Worm (Caenorhabditis elegans) whole organism, L3 larva: Measurements from ENCODE around the gene F35F10.13.

Experiments
- R02D3.7 ChIP-seq: fragments of 150-350 bp; optimal IDR thresholded peaks from 2 replicates; lab custom pipeline; 2014; ENCODE audit warnings: missing biosample characterization, missing genetic modification characterization
- ZK546.5 ChIP-seq: sonication (generic microtip); optimal IDR thresholded peaks from 2 replicates; lab custom pipeline; 2017; ENCODE audit warnings: missing biosample characterization, missing genetic modification characterization
- aly-2 ChIP-seq: fragments of 150-350 bp; optimal IDR thresholded peaks from 2 replicates; lab custom pipeline; 2014; ENCODE audit warnings: missing biosample characterization, missing genetic modification characterization
- ama-1 ChIP-seq: fragments of 150-350 bp; optimal IDR thresholded peaks from 2 replicates; lab custom pipeline; 2018
- ceh-28 ChIP-seq: fragments of 150-350 bp; optimal IDR thresholded peaks from 2 replicates; lab custom pipeline; 2014; ENCODE audit warnings: missing biosample characterization, missing genetic modification reagents, missing genetic modification characterization
- ceh-82 ChIP-seq: fragments of 150-350 bp; optimal IDR thresholded peaks from 2 replicates; lab custom pipeline; 2014; ENCODE audit warnings: missing biosample characterization, missing genetic modification characterization
- ceh-9 ChIP-seq: sonication (generic microtip); optimal IDR thresholded peaks from 2 replicates; lab custom pipeline; 2018; ENCODE audit warnings: missing biosample characterization, missing genetic modification characterization
- egl-27 ChIP-seq: sonication (generic microtip); optimal IDR thresholded peaks from 4 replicates; lab custom pipeline; 2017; ENCODE audit warnings: missing biosample characterization, missing genetic modification reagents, missing genetic modification characterization
- egl-5 ChIP-seq: fragments of 150-350 bp; optimal IDR thresholded peaks from 2 replicates; lab custom pipeline; 2017; ENCODE audit warnings: missing biosample characterization, missing genetic modification reagents, missing genetic modification characterization, inconsistent platforms
- elt-1 ChIP-seq: fragments of 150-350 bp; optimal IDR thresholded peaks from 2 replicates; lab custom pipeline; 2014; ENCODE audit warnings: missing biosample characterization, missing genetic modification characterization
- elt-2 ChIP-seq: sonication (generic microtip); optimal IDR thresholded peaks from 2 replicates; lab custom pipeline; 2016; ENCODE audit warnings: missing genetic modification reagents, mild to moderate bottlenecking, missing genetic modification characterization, missing compliant biosample characterization
- elt-3 ChIP-seq, 3 experiments: fragments of 150-350 bp in 1 of 3; sonication (generic microtip) in 2 of 3; optimal IDR thresholded peaks; 2 replicates in 2 of 3; 4 replicates in 1 of 3; lab custom pipeline; 2014 to 2017; ENCODE audit warnings: missing biosample characterization in 3 of 3, missing genetic modification characterization in 3 of 3
- eor-1 ChIP-seq, 2 experiments: fragments of 150-350 bp; optimal IDR thresholded peaks; 2 replicates each; lab custom pipeline; 2014 to 2018; ENCODE audit warnings: missing biosample characterization in 2 of 2, missing genetic modification characterization in 2 of 2
- fkh-2 ChIP-seq: fragments of 150-350 bp; optimal IDR thresholded peaks from 2 replicates; lab custom pipeline; 2014; ENCODE audit warnings: missing biosample characterization, missing genetic modification reagents, missing genetic modification characterization
- fos-1 ChIP-seq: fragments of 150-350 bp; optimal IDR thresholded peaks from 2 replicates; lab custom pipeline; 2014; ENCODE audit warnings: missing biosample characterization, missing genetic modification characterization
- hmg-11 ChIP-seq: sonication (generic microtip); optimal IDR thresholded peaks from 2 replicates; lab custom pipeline; 2016; ENCODE audit warnings: missing genetic modification characterization, missing compliant biosample characterization
- jun-1 ChIP-seq: fragments of 150-350 bp; optimal IDR thresholded peaks from 2 replicates; lab custom pipeline; 2014; ENCODE audit warnings: missing biosample characterization, missing genetic modification reagents, missing genetic modification characterization
- lin-15B ChIP-seq: fragments of 150-350 bp; optimal IDR thresholded peaks from 2 replicates; lab custom pipeline; 2014; ENCODE audit warnings: missing biosample characterization, missing genetic modification characterization
- lin-39 ChIP-seq: fragments of 150-350 bp; optimal IDR thresholded peaks from 2 replicates; lab custom pipeline; 2018; ENCODE audit warnings: missing biosample characterization, missing genetic modification reagents, missing genetic modification characterization
- lsy-12 ChIP-seq: sonication (generic microtip); optimal IDR thresholded peaks from 2 replicates; lab custom pipeline; 2016; ENCODE audit warnings: mild to moderate bottlenecking, missing genetic modification characterization, missing compliant biosample characterization
- mdl-1 ChIP-seq: fragments of 150-350 bp; optimal IDR thresholded peaks from 2 replicates; lab custom pipeline; 2014; ENCODE audit warnings: missing biosample characterization, missing genetic modification characterization
- nfya-1 ChIP-seq: sonication (generic microtip); optimal IDR thresholded peaks from 2 replicates; lab custom pipeline; 2017; ENCODE audit warnings: missing genetic modification characterization, mild to moderate bottlenecking, missing compliant biosample characterization, antibody characterized with exemption, moderate library complexity; ENCODE audit not compliant: insufficient read depth
- nhr-11 ChIP-seq: fragments of 150-350 bp; optimal IDR thresholded peaks from 2 replicates; lab custom pipeline; 2014; ENCODE audit warnings: missing biosample characterization, missing genetic modification characterization
- nhr-12 ChIP-seq: fragments of 150-350 bp; optimal IDR thresholded peaks from 2 replicates; lab custom pipeline; 2014; ENCODE audit warnings: missing biosample characterization, missing genetic modification characterization
- nhr-23 ChIP-seq: fragments of 150-350 bp; optimal IDR thresholded peaks from 2 replicates; lab custom pipeline; 2014; ENCODE audit warnings: missing biosample characterization, missing genetic modification reagents, missing genetic modification characterization
- nhr-237 ChIP-seq: fragments of 150-350 bp; optimal IDR thresholded peaks from 2 replicates; lab custom pipeline; 2014; ENCODE audit warnings: missing biosample characterization, missing genetic modification characterization
- nhr-25 ChIP-seq: sonication (generic microtip); optimal IDR thresholded peaks from 2 replicates; lab custom pipeline; 2017; ENCODE audit warnings: missing biosample characterization, missing genetic modification characterization
- nhr-43 ChIP-seq: sonication (generic microtip); optimal IDR thresholded peaks from 2 replicates; lab custom pipeline; 2016; ENCODE audit warnings: mild to moderate bottlenecking, missing genetic modification characterization, missing compliant biosample characterization; ENCODE audit not compliant: poor library complexity, severe bottlenecking
- nhr-67 ChIP-seq: fragments of 150-350 bp; optimal IDR thresholded peaks from 2 replicates; lab custom pipeline; 2014; ENCODE audit warnings: missing biosample characterization, missing genetic modification characterization
- nhr-77 ChIP-seq: fragments of 150-350 bp; optimal IDR thresholded peaks from 2 replicates; lab custom pipeline; 2014; ENCODE audit warnings: missing biosample characterization, missing genetic modification characterization
- pha-4 ChIP-seq: fragments of 150-350 bp; optimal IDR thresholded peaks from 2 replicates; lab custom pipeline; 2014; ENCODE audit warnings: missing biosample characterization, missing genetic modification reagents, missing genetic modification characterization
- sea-2 ChIP-seq: fragments of 150-350 bp; sonication (generic microtip); optimal IDR thresholded peaks from 4 replicates; lab custom pipeline; 2014; ENCODE audit warnings: missing biosample characterization, missing genetic modification reagents, missing genetic modification characterization
- skn-1 ChIP-seq: fragments of 150-350 bp; optimal IDR thresholded peaks from 2 replicates; lab custom pipeline; 2014; ENCODE audit warnings: missing biosample characterization, missing genetic modification characterization
- snpc-4 ChIP-seq: fragments of 150-350 bp; optimal IDR thresholded peaks from 2 replicates; lab custom pipeline; 2014; ENCODE audit warnings: missing biosample characterization, missing genetic modification characterization
- tbx-2 ChIP-seq: sonication (generic microtip); optimal IDR thresholded peaks from 2 replicates; lab custom pipeline; 2016; ENCODE audit warnings: mild to moderate bottlenecking, missing genetic modification characterization, missing compliant biosample characterization
- unc-39 ChIP-seq: sonication (generic microtip); optimal IDR thresholded peaks from 4 replicates; lab custom pipeline; 2017; ENCODE audit warnings: missing biosample characterization, missing genetic modification characterization
- unc-62 ChIP-seq: fragments of 150-350 bp; sonication (generic microtip); optimal IDR thresholded peaks from 4 replicates; lab custom pipeline; 2014; ENCODE audit warnings: missing biosample characterization, missing genetic modification reagents, missing genetic modification characterization
- zag-1 ChIP-seq: fragments of 150-350 bp; optimal IDR thresholded peaks from 2 replicates; lab custom pipeline; 2014; ENCODE audit warnings: missing biosample characterization, missing genetic modification characterization
- ztf-4 ChIP-seq: fragments of 150-350 bp; optimal IDR thresholded peaks from 2 replicates; lab custom pipeline; 2014; ENCODE audit warnings: missing biosample characterization, missing genetic modification characterization

Gene F35F10.13

DNA sequence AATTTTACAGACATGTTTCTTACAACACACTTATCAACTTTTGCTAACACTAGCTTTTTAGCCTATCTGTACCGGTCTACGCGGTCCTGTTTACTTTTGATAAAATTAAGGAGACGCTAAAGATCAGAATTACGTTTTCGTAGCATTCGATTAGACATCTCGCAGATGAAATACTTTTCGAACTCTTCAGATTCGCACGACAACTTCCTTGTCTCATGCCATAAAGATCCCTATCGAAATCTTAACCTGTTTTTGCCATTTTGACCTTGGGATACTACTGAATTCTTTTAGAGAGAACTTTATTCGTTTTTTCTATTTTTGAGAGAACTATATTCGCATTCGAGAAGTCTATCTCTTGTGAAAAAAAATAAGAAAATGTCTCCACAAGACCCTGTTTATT is 14.5 kb upstream of the F35F10.13 start, which contains the start of gene C17B7.5:
C17B7.5 (plus strand) TSS at position 301 of the 400 bp plus-strand sequence.
- TF ChIP-seq lin-15B (no peak), ceh-9 (tag; lab: Kevin White, UChicago) (no peak), skn-1 (tag; lab: Kevin White, UChicago) (no peak), ZK546.5 (tag; lab: Kevin White, UChicago) (no peak), sea-2 (GFP tag; lab: Kevin White, UChicago) (no peak), ceh-28 (tag; lab: Kevin White, UChicago) (no peak), nhr-43 (no peak), fos-1 (no peak), unc-39 (tag; lab: Kevin White, UChicago) (no peak), elt-1 (tag; lab: Kevin White, UChicago) (no peak), eor-1 (tag; optimal IDR thresholded peaks at IDR 0.05; lab: Kevin White, UChicago) (no peak), mdl-1 (tag; lab: Kevin White, UChicago) (no peak), nhr-67 (tag; lab: Kevin White, UChicago) (no peak), ztf-4 (tag; lab: Kevin White, UChicago) (no peak), aly-2 (tag; lab: Kevin White, UChicago) (no peak), nhr-25 (no peak)

DNA sequence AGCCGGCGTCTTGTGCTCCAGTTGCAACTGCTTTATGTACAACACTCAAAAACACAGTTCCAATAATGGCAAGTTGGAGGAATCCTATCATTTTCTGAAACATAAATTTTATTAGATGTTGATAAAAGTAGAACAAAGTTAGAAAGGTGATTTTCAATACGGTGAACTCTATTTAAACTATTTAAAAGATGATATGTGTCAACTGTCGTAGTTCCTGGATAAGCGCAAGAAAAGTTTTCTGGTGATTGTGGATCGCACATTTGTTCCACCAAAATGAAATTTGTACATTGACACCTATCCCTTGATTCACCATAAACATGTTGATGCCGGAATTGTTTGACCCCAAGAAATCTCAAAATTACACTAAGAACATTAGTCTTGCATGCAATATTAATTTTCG is 13.1 kb upstream of the F35F10.13 start, which contains the start of gene C17B7.9:
C17B7.9 (minus strand) TSS at position 101 of the 400 bp plus-strand sequence.
- TF ChIP-seq nhr-12 (tag; lab: Kevin White, UChicago), result no peak
- TF ChIP-seq zag-1 (tag; lab: Kevin White, UChicago), result no peak
- no peak for TF ChIP-seq hmg-11 (tag; lab: Kevin White, UChicago)
- no peak for TF ChIP-seq egl-27 (tag; lab: Kevin White, UChicago)
- no peak for TF ChIP-seq ZK546.5 (tag; lab: Kevin White, UChicago)
- no peak for TF ChIP-seq fkh-2 (tag; lab: Kevin White, UChicago)
- TF ChIP-seq nhr-11 (tag; lab: Kevin White, UChicago), result no peak
- TF ChIP-seq pha-4, result no peak
- TF ChIP-seq ceh-82, result no peak
- TF ChIP-seq nhr-23 (tag; lab: Kevin White, UChicago), result no peak
- no peak for TF ChIP-seq lin-39
- no peak for TF ChIP-seq unc-62 (GFP tag; lab: Kevin White, UChicago)
- no peak for TF ChIP-seq nhr-77 (tag; lab: Kevin White, UChicago)
- no peak for TF ChIP-seq elt-2 (tag; lab: Kevin White, UChicago)
- TF ChIP-seq snpc-4 (tag; lab: Kevin White, UChicago), result no peak
- TF ChIP-seq mdl-1 (tag; lab: Kevin White, UChicago), result no peak
- TF ChIP-seq unc-39 (tag; lab: Kevin White, UChicago), result no peak
- TF ChIP-seq ceh-28 (tag; lab: Kevin White, UChicago), result no peak
- no peak for TF ChIP-seq R02D3.7
- no peak for TF ChIP-seq tbx-2

DNA sequence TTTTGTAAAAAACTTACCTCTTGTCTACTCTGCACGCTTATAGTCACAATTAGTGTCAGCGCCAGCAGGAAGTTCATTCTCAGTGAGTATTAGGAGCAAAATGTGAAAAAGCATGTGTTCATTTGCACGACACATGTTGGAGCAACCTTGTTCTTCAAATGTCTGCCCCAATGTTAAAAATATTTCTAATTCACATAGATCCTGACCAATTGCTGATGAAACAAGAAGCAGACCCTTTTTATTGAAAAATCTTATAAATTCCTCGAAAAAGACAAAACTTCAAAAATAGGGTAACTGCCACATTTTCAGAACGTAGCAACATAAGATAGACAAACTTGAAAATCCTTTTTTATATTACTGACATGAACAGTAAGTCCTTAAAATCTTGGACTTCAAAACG is 5.3 kb upstream of the F35F10.13 start, which contains the start of gene C17B7.8:
C17B7.8 (minus strand) TSS at position 101 of the 400 bp plus-strand sequence.
- TF ChIP-seq nhr-43, result no peak
- no peak for TF ChIP-seq nhr-237
- no peak for TF ChIP-seq elt-1 (tag; lab: Kevin White, UChicago)
- TF ChIP-seq unc-39 (tag; lab: Kevin White, UChicago), result no peak
- no peak for TF ChIP-seq pha-4
- TF ChIP-seq sea-2 (GFP tag; lab: Kevin White, UChicago), result no peak
- no peak for TF ChIP-seq lsy-12 (tag; lab: Kevin White, UChicago)
- no peak for TF ChIP-seq ZK546.5 (tag; lab: Kevin White, UChicago)
- no peak for TF ChIP-seq ztf-4 (tag; lab: Kevin White, UChicago)
- no peak for TF ChIP-seq snpc-4 (tag; lab: Kevin White, UChicago)
- no peak for TF ChIP-seq egl-5 (tag; lab: Kevin White, UChicago)
- TF ChIP-seq ama-1 (lab: Kevin White, UChicago), result no peak
- TF ChIP-seq hmg-11 (tag; lab: Kevin White, UChicago), result no peak
- no peak for TF ChIP-seq tbx-2

DNA sequence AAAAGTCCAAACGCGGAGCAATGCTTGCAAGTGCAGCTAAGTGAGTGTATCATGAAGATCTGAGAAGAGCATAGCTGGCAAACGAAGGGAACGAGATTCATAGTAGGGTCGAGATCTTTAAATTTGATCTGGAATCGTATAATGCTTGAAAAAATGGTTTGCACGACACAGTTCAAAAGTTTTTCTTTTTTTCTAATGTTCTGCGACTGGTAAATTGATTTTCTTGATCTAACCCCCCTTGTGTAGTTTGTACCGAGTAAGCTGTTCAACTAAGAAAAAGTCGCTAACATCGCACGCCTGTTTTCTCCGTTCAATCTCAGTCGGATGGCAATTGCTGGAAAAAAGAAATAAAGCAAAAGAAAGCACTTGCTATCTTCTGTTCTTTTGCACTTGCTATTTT is 1.6 kb upstream of the F35F10.13 start, which contains the start of gene C17B7.14:
C17B7.14 (minus strand) TSS at position 101 of the 400 bp plus-strand sequence.
- TF ChIP-seq nfya-1 (tag; lab: Kevin White, UChicago), result no peak
- no peak for TF ChIP-seq zag-1 (tag; lab: Kevin White, UChicago)
- no peak for TF ChIP-seq nhr-23 (tag; lab: Kevin White, UChicago)
- no peak for TF ChIP-seq jun-1 (tag; lab: Kevin White, UChicago)
- no peak for TF ChIP-seq sea-2 (GFP tag; lab: Kevin White, UChicago)
- TF ChIP-seq elt-2 (tag; lab: Kevin White, UChicago), result no peak
- TF ChIP-seq elt-3 (tag; optimal IDR thresholded peaks at IDR 0.05; lab: Kevin White, UChicago), result no peak
- TF ChIP-seq fos-1, result no peak
- no peak for TF ChIP-seq R02D3.7
- no peak for TF ChIP-seq nhr-12 (tag; lab: Kevin White, UChicago)
- no peak for TF ChIP-seq nhr-77 (tag; lab: Kevin White, UChicago)
- no peak for TF ChIP-seq egl-27 (tag; lab: Kevin White, UChicago)
- no peak for TF ChIP-seq nhr-11 (tag; lab: Kevin White, UChicago)
- TF ChIP-seq, all 47 proteins: peak for 0
